Worm (Caenorhabditis elegans): ENCODE measurements around the gene rbm-34.

DNA sequence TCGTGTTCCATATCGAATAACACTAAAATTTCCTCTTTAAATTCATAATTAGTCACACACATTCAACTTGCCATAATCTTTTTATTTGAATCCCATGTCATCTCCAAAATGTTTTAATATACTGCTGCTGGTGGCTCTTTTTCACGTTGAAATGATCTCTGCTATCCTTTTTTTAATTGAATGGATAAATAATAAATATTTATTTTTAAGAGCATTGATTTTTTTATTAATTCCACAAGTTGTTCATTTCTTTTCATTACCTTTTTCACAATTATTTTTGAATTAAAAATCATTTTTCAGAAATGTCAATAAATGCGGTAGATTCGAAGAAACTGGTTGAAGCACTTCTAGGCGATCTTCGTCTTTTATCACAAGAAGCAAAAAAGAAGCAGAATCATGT is 11.3 kb downstream of the rbm-34 start, which contains the start of gene mon-2:
- no peak for TF ChIP-seq nhr-11 (tag; optimal IDR thresholded peaks at IDR 0.05)
- no peak for TF ChIP-seq ceh-82 (tag; optimal IDR thresholded peaks at IDR 0.05)
- no peak for TF ChIP-seq snpc-4 (tag; optimal IDR thresholded peaks at IDR 0.05)
- no peak for TF ChIP-seq ztf-1 (GFP tag; conservative IDR thresholded peaks at IDR 0.05)
- TF ChIP-seq unc-62 (GFP tag; optimal IDR thresholded peaks at IDR 0.05) = no peak
- no peak for TF ChIP-seq lin-11 (tag; optimal IDR thresholded peaks at IDR 0.05)
- no peak for TF ChIP-seq zag-1 (tag; optimal IDR thresholded peaks at IDR 0.05)
- TF ChIP-seq elt-3 (tag; optimal IDR thresholded peaks at IDR 0.05) = no peak
- TF ChIP-seq Y55F3AM.14 (GFP tag; optimal IDR thresholded peaks at IDR 0.05) = no peak

Data from whole organism, L2 larva.